Worm (Caenorhabditis elegans): ENCODE measurements around the gene F46C8.3.

DNA sequence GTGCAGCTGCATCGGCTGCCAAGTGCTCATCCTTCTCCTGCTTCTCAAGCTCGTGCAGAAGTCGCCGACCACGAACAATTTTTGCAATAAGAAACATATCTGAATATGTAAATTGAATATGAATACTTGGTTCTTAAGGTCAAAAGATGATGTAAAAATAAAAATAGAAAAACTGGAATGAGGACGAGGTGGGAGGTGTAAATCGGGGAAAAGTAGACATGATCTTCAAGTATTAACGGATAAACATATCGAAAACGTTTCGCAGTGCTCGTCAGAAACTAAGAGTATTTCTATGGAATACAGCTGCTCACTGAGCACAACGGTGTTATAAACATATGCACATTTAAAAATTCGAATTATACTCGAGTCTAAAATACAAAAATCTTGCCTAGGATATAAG, 14.7 kb downstream of the F46C8.3 start, which contains the start of gene glb-16:
- TF ChIP-seq klf-2 (GFP tag; conservative IDR thresholded peaks at IDR 0.05) (no peak), cog-1 (tag; optimal IDR thresholded peaks at IDR 0.05) (no peak), ztf-23 (GFP tag; IDR thresholded peaks at IDR 0.05) (no peak), ref-1 (GFP tag; conservative IDR thresholded peaks at IDR 0.05) (no peak)

Measured in whole organism, midembryonic.